Worm (Caenorhabditis elegans): ENCODE data around the gene F53B7.4.
A peak's percentile ranks its signal among the peaks of the same experiment; 100 is the strongest.

Gene F53B7.4

ce11 chrV:11042538-11042937 lies 40.2 kb upstream of the F53B7.4 start, which contains the start of gene C45B11.2:
Gene C45B11.2 (plus strand): TSS chrV:11042710.
- no peak for TF ChIP-seq fos-1 (tag; optimal IDR thresholded peaks at IDR 0.05)
- TF ChIP-seq pha-4 (tag; optimal IDR thresholded peaks at IDR 0.05), result no peak
- TF ChIP-seq skn-1 (tag; optimal IDR thresholded peaks at IDR 0.05), result no peak
- no peak for TF ChIP-seq mdl-1 (tag; optimal IDR thresholded peaks at IDR 0.05)
- TF ChIP-seq nhr-67 (tag; optimal IDR thresholded peaks at IDR 0.05), result no peak
- TF ChIP-seq nhr-237 (tag; optimal IDR thresholded peaks at IDR 0.05), result no peak
- TF ChIP-seq egl-27 (tag; optimal IDR thresholded peaks at IDR 0.05), result no peak
- TF ChIP-seq lin-15B (tag; optimal IDR thresholded peaks at IDR 0.05), result no peak
- TF ChIP-seq R02D3.7 (tag; optimal IDR thresholded peaks at IDR 0.05), result no peak
- no peak for TF ChIP-seq elt-3 (tag; optimal IDR thresholded peaks at IDR 0.05)
- no peak for TF ChIP-seq ztf-11 (tag; optimal IDR thresholded peaks at IDR 0.05)

ce11 chrV:11041499-11041898 lies 39.2 kb upstream of the F53B7.4 start, which contains the start of gene C45B11.5:
Gene C45B11.5 (plus strand): TSS chrV:11041799.
- TF ChIP-seq nhr-12 (tag; optimal IDR thresholded peaks at IDR 0.05), result no peak
- no peak for TF ChIP-seq zag-1 (tag; optimal IDR thresholded peaks at IDR 0.05)
- TF ChIP-seq ceh-9 (tag; optimal IDR thresholded peaks at IDR 0.05), result no peak
- no peak for TF ChIP-seq egl-5 (tag; optimal IDR thresholded peaks at IDR 0.05)
- no peak for TF ChIP-seq ama-1 (optimal IDR thresholded peaks at IDR 0.05)
- TF ChIP-seq ZK546.5 (tag; optimal IDR thresholded peaks at IDR 0.05), result no peak
- no peak for TF ChIP-seq mml-1 (tag; optimal IDR thresholded peaks at IDR 0.05)
- no peak for TF ChIP-seq nhr-237 (tag; optimal IDR thresholded peaks at IDR 0.05)
- TF ChIP-seq nhr-77 (tag; optimal IDR thresholded peaks at IDR 0.05), result no peak
- no peak for TF ChIP-seq ceh-28 (tag; optimal IDR thresholded peaks at IDR 0.05)
- no peak for TF ChIP-seq elt-1 (tag; optimal IDR thresholded peaks at IDR 0.05)

- no peak for TF ChIP-seq sea-2 (GFP tag; optimal IDR thresholded peaks at IDR 0.05)
- TF ChIP-seq nfya-1 (tag; optimal IDR thresholded peaks at IDR 0.05; ENCODE audit: insufficient read depth), result no peak
- TF ChIP-seq egl-5 (tag; optimal IDR thresholded peaks at IDR 0.05), result no peak
- TF ChIP-seq elt-2 (tag; optimal IDR thresholded peaks at IDR 0.05), result no peak
- TF ChIP-seq ceh-16 (tag; optimal IDR thresholded peaks at IDR 0.05), result no peak
- no peak for TF ChIP-seq ceh-28 (tag; optimal IDR thresholded peaks at IDR 0.05)
- TF ChIP-seq lin-39 (tag; optimal IDR thresholded peaks at IDR 0.05), result no peak
- no peak for TF ChIP-seq elt-1 (tag; optimal IDR thresholded peaks at IDR 0.05)
- no peak for TF ChIP-seq ceh-9 (tag; optimal IDR thresholded peaks at IDR 0.05)
- no peak for TF ChIP-seq nhr-77 (tag; optimal IDR thresholded peaks at IDR 0.05)
- TF ChIP-seq ama-1 (optimal IDR thresholded peaks at IDR 0.05), result no peak
Observed at ce11 chrV:11040473-11040872, 38.1 kb upstream of the F53B7.4 start, which contains the start of gene C45B11.8. Gene C45B11.8 (plus strand): TSS chrV:11040773.

- TF ChIP-seq elt-1 (tag; optimal IDR thresholded peaks at IDR 0.05), result no peak
- TF ChIP-seq nhr-23 (tag; optimal IDR thresholded peaks at IDR 0.05), result no peak
- TF ChIP-seq ceh-16 (tag; optimal IDR thresholded peaks at IDR 0.05), result no peak
- no peak for TF ChIP-seq ama-1 (optimal IDR thresholded peaks at IDR 0.05)
- no peak for TF ChIP-seq aly-2 (tag; optimal IDR thresholded peaks at IDR 0.05)
- no peak for TF ChIP-seq elt-3 (tag; optimal IDR thresholded peaks at IDR 0.05)
- TF ChIP-seq unc-62 (GFP tag; optimal IDR thresholded peaks at IDR 0.05), result no peak
Observed at ce11 chrV:11040020-11040419, 37.7 kb upstream of the F53B7.4 start, which contains the start of gene C45B11.9. Gene C45B11.9 (plus strand): TSS chrV:11040320.

ce11 chrV:11039379-11039954 lies 37.1 kb upstream of the F53B7.4 start, which contains the start of gene pak-2:
Gene pak-2 (minus strand): TSS chrV:11039429.
- TF ChIP-seq daf-12 (tag; optimal IDR thresholded peaks at IDR 0.05) (no peak), nhr-28 (tag; optimal IDR thresholded peaks at IDR 0.05) (no peak), aly-2 (tag; optimal IDR thresholded peaks at IDR 0.05) (no peak), nhr-25 (tag; optimal IDR thresholded peaks at IDR 0.05) (peak; percentile 40), ceh-9 (tag; optimal IDR thresholded peaks at IDR 0.05) (no peak), egl-27 (tag; optimal IDR thresholded peaks at IDR 0.05) (no peak), mdl-1 (tag; optimal IDR thresholded peaks at IDR 0.05) (no peak), pqm-1 (tag; optimal IDR thresholded peaks at IDR 0.05) (peak; percentile 28), nhr-67 (tag; optimal IDR thresholded peaks at IDR 0.05) (no peak), ztf-4 (tag; optimal IDR thresholded peaks at IDR 0.05) (no peak), ama-1 (optimal IDR thresholded peaks at IDR 0.05) (no peak), fkh-2 (tag; optimal IDR thresholded peaks at IDR 0.05) (no peak), egl-5 (tag; optimal IDR thresholded peaks at IDR 0.05) (peak; percentile 72), ztf-11 (tag; optimal IDR thresholded peaks at IDR 0.05) (no peak), snpc-4 (tag; optimal IDR thresholded peaks at IDR 0.05) (no peak), ceh-28 (tag; optimal IDR thresholded peaks at IDR 0.05) (peak; percentile 34), hmg-11 (tag; optimal IDR thresholded peaks at IDR 0.05) (peak; percentile 78), nhr-23 (tag; optimal IDR thresholded peaks at IDR 0.05) (peak; percentile 70), mml-1 (tag; optimal IDR thresholded peaks at IDR 0.05) (no peak), nhr-77 (tag; optimal IDR thresholded peaks at IDR 0.05) (no peak), nhr-76 (tag; optimal IDR thresholded peaks at IDR 0.05) (no peak), tbx-2 (tag; optimal IDR thresholded peaks at IDR 0.05) (no peak), skn-1 (tag; optimal IDR thresholded peaks at IDR 0.05) (no peak), jun-1 (tag; optimal IDR thresholded peaks at IDR 0.05) (peak; percentile 8), fos-1 (tag; optimal IDR thresholded peaks at IDR 0.05) (no peak), fkh-10 (GFP tag; optimal IDR thresholded peaks at IDR 0.05) (peak; percentile 7), lsy-12 (tag; optimal IDR thresholded peaks at IDR 0.05) (peak; percentile 28), unc-39 (tag; optimal IDR thresholded peaks at IDR 0.05) (no peak), pha-4 (tag; optimal IDR thresholded peaks at IDR 0.05) (peak; percentile 82)
